Worm (Caenorhabditis elegans): Measurements from ENCODE around the gene F35B12.10.

The F35B12.10 gene

DNA sequence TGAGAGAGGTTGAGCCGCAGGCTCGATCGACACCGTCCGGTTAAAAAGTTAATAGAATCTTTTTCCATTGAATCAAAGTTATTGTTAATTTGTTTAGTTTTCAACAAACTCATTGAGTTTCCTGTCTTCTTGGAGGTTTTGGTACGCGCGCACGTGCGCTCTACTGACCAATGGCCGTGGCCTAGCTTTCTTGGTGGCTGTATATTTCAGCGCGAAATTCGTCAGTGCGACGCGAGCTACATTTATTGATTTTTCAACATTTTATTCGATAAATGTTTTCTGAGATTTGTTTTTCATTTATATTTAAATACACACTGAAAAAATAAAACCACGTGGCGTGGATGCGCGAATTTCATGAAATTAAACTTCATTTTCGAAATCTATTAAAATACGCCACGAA is 15.1 kb upstream of the F35B12.10 start, which contains the start of gene bir-1:
Gene bir-1, plus strand, starts transcription at position 312 of the 400 bp plus-strand sequence.
- TF ChIP-seq zag-1 (tag; optimal IDR thresholded peaks at IDR 0.05) (no peak), sem-4 (tag; optimal IDR thresholded peaks at IDR 0.05) (no peak), R02D3.7 (tag; optimal IDR thresholded peaks at IDR 0.05) (no peak), fos-1 (tag; optimal IDR thresholded peaks at IDR 0.05) (peak; percentile 55), peb-1 (tag; optimal IDR thresholded peaks at IDR 0.05) (no peak), ZK546.5 (tag; optimal IDR thresholded peaks at IDR 0.05) (no peak), aly-2 (tag; optimal IDR thresholded peaks at IDR 0.05) (no peak), Y55F3AM.14 (GFP tag; optimal IDR thresholded peaks at IDR 0.05) (no peak), lin-11 (tag; optimal IDR thresholded peaks at IDR 0.05) (no peak), elt-3 (tag; optimal IDR thresholded peaks at IDR 0.05) (no peak), unc-55 (GFP tag; optimal IDR thresholded peaks at IDR 0.05) (peak; percentile 90), nhr-12 (tag; optimal IDR thresholded peaks at IDR 0.05) (no peak), egl-27 (tag; optimal IDR thresholded peaks at IDR 0.05) (no peak), mbf-1 (tag; optimal IDR thresholded peaks at IDR 0.05) (no peak), nhr-11 (tag; optimal IDR thresholded peaks at IDR 0.05) (no peak), ztf-11 (tag; optimal IDR thresholded peaks at IDR 0.05) (no peak), gmeb-1 (tag; optimal IDR thresholded peaks at IDR 0.05) (peak; percentile 59), nhr-21 (tag; optimal IDR thresholded peaks at IDR 0.05) (no peak), snpc-4 (tag; optimal IDR thresholded peaks at IDR 0.05) (no peak), crh-2 (tag; optimal IDR thresholded peaks at IDR 0.05) (peak; percentile 68), ama-1 (optimal IDR thresholded peaks at IDR 0.05) (no peak), unc-62 (GFP tag; optimal IDR thresholded peaks at IDR 0.05) (no peak), ceh-16 (tag; optimal IDR thresholded peaks at IDR 0.05) (no peak), mdl-1 (tag; optimal IDR thresholded peaks at IDR 0.05) (peak; percentile 44 to 75), nhr-129 (tag; optimal IDR thresholded peaks at IDR 0.05) (peak; percentile 58), nhr-77 (tag; optimal IDR thresholded peaks at IDR 0.05) (no peak), elt-1 (tag; optimal IDR thresholded peaks at IDR 0.05) (no peak), sma-9 (GFP tag; optimal IDR thresholded peaks at IDR 0.05) (peak; percentile 69), sma-9 (tag; optimal IDR thresholded peaks at IDR 0.05) (no peak), ztf-1 (GFP tag; conservative IDR thresholded peaks at IDR 0.05) (no peak), skn-1 (tag; optimal IDR thresholded peaks at IDR 0.05) (no peak), C34F6.9 (tag; optimal IDR thresholded peaks at IDR 0.05) (peak; percentile 91), sma-3 (GFP tag; optimal IDR thresholded peaks at IDR 0.05) (peak; percentile 46), alr-1 (tag; optimal IDR thresholded peaks at IDR 0.05) (no peak), ceh-82 (tag; optimal IDR thresholded peaks at IDR 0.05) (no peak), nhr-6 (tag; optimal IDR thresholded peaks at IDR 0.05) (no peak), lin-13 (GFP tag; optimal IDR thresholded peaks at IDR 0.05) (peak; percentile 70), unc-39 (tag; optimal IDR thresholded peaks at IDR 0.05) (no peak), F13H6.1 (tag; optimal IDR thresholded peaks at IDR 0.05) (peak; percentile 46), nhr-25 (tag; optimal IDR thresholded peaks at IDR 0.05) (peak; percentile 58), lsy-2 (tag; optimal IDR thresholded peaks at IDR 0.05) (peak in 1 of 2 experiments; percentile 77)

DNA sequence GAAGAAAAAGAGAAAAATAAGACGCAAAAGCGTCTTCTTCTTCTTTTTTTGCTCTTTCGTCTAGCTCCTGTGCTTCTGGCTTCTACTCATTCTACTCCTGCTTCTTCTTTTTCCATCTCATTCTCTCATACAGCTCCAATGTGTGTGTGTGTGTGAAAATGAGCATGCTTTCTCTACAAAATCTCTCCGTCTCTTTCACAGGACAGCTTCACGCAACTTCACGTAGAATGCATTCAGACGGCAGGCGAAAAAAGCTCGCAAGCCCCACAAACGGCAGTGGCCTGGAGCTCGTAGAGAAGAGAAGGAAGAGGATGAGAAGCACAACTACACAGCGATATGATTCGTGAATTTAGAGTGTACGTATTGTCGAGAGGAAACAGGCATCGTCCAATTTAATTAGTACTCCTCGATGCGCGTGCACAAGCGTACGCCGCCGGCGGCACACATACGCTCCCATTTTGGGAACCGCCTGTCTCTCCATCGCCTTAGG is 12.3 kb upstream of the F35B12.10 start:
- TF ChIP-seq R02D3.7 (tag; optimal IDR thresholded peaks at IDR 0.05): no peak
- no peak for TF ChIP-seq egl-27 (tag; optimal IDR thresholded peaks at IDR 0.05)
- peak; percentile 87 for TF ChIP-seq C34F6.9 (tag; optimal IDR thresholded peaks at IDR 0.05)
- TF ChIP-seq nhr-21 (tag; optimal IDR thresholded peaks at IDR 0.05): peak; percentile 3
- TF ChIP-seq lin-11 (tag; optimal IDR thresholded peaks at IDR 0.05): peak; percentile 58
- no peak for TF ChIP-seq peb-1 (tag; optimal IDR thresholded peaks at IDR 0.05)
- TF ChIP-seq unc-55 (GFP tag; optimal IDR thresholded peaks at IDR 0.05): peak; percentile 93
- peak in 1 of 2 experiments; percentile 73 for TF ChIP-seq mdl-1 (tag; optimal IDR thresholded peaks at IDR 0.05)
- peak; percentile 42 for TF ChIP-seq sma-9 (GFP tag; optimal IDR thresholded peaks at IDR 0.05)
- TF ChIP-seq sma-9 (tag; optimal IDR thresholded peaks at IDR 0.05): no peak
- TF ChIP-seq zag-1 (tag; optimal IDR thresholded peaks at IDR 0.05): peak; percentile 64
- peak; percentile 68 for TF ChIP-seq nhr-6 (tag; optimal IDR thresholded peaks at IDR 0.05)
- peak; percentile 62 for TF ChIP-seq sem-4 (tag; optimal IDR thresholded peaks at IDR 0.05)
- peak; percentile 81 for TF ChIP-seq nhr-129 (tag; optimal IDR thresholded peaks at IDR 0.05)
- peak; percentile 4 for TF ChIP-seq ztf-4 (tag; optimal IDR thresholded peaks at IDR 0.05)
- peak in 1 of 2 experiments; percentile 71 for TF ChIP-seq lsy-2 (tag; optimal IDR thresholded peaks at IDR 0.05)
- TF ChIP-seq F13H6.1 (tag; optimal IDR thresholded peaks at IDR 0.05): peak; percentile 62
